Worm (Caenorhabditis elegans) whole organism, L1 larva: ENCODE results near the gene F07F6.7.

ENCODE experiments used
- alr-1 ChIP-seq: fragments of 200-800 bp; sonication (Bioruptor generic); optimal IDR thresholded peaks from 2 replicates; lab custom pipeline; 2018; ENCODE audit warnings: borderline replicate concordance, mild to moderate bottlenecking, missing genetic modification characterization, missing compliant biosample characterization
- blmp-1 ChIP-seq: fragments of 150-350 bp; optimal IDR thresholded peaks from 2 replicates; lab custom pipeline; 2014; ENCODE audit warnings: missing biosample characterization, missing genetic modification characterization
- ceh-8 ChIP-seq: fragments of 200-800 bp; sonication (Bioruptor generic); optimal IDR thresholded peaks from 2 replicates; lab custom pipeline; 2018; ENCODE audit warnings: mild to moderate bottlenecking, missing genetic modification characterization, moderate library complexity, missing compliant biosample characterization
- ceh-88 ChIP-seq: fragments of 200-800 bp; sonication (Bioruptor generic); IDR thresholded peaks from 2 replicates; pipeline ENCODE4 v1.3.6; 2022; ENCODE audit warnings: missing genetic modification characterization, missing compliant biosample characterization
- ces-1 ChIP-seq: fragments of 150-350 bp; optimal IDR thresholded peaks from 2 replicates; lab custom pipeline; 2014; ENCODE audit warnings: missing biosample characterization, missing genetic modification reagents, missing genetic modification characterization
- dpl-1 ChIP-seq, 3 experiments: fragments of 150-350 bp in 2 of 3; sonication (generic microtip) in 1 of 3; optimal IDR thresholded peaks; 2 replicates each; lab custom pipeline; 2014 to 2017; ENCODE audit warnings: missing biosample characterization in 3 of 3, missing genetic modification characterization in 3 of 3, missing genetic modification reagents in 3 of 3
- efl-1 ChIP-seq, 4 experiments: fragments of 150-350 bp; optimal IDR thresholded peaks in 3 of 4; peaks in 1 of 4; 1 replicate in 1 of 4; 2 replicates in 3 of 4; lab custom pipeline; 2014; ENCODE audit warnings: missing biosample characterization in 2 of 4, missing genetic modification characterization in 2 of 4, missing genetic modification reagents in 2 of 4
- efl-3 ChIP-seq: fragments of 200-800 bp; sonication (Bioruptor generic); optimal IDR thresholded peaks from 2 replicates; lab custom pipeline; 2018; ENCODE audit warnings: mild to moderate bottlenecking, missing genetic modification characterization, missing compliant biosample characterization
- egl-13 ChIP-seq: sonication (generic microtip); optimal IDR thresholded peaks from 2 replicates; lab custom pipeline; 2016; ENCODE audit warnings: missing genotype, missing genetic modification reagents, missing genetic modification characterization, missing compliant biosample characterization
- egl-27 ChIP-seq, 2 experiments: fragments of 150-350 bp in 1 of 2; sonication (generic microtip); optimal IDR thresholded peaks; 3 replicates each; lab custom pipeline; 2017 to 2018; ENCODE audit warnings: missing biosample characterization in 2 of 2, missing genetic modification characterization in 2 of 2, missing genetic modification reagents in 2 of 2
- elt-2 ChIP-seq: sonication (generic microtip); optimal IDR thresholded peaks from 2 replicates; lab custom pipeline; 2016; ENCODE audit warnings: missing genetic modification characterization, mild to moderate bottlenecking, inconsistent platforms, missing compliant biosample characterization, missing genetic modification reagents
- fkh-10 ChIP-seq: sonication (generic microtip); optimal IDR thresholded peaks from 2 replicates; lab custom pipeline; 2017; ENCODE audit warnings: missing biosample characterization, missing genetic modification reagents, missing genetic modification characterization
- fkh-4 ChIP-seq: sonication (generic microtip); optimal IDR thresholded peaks from 2 replicates; lab custom pipeline; 2016; ENCODE audit warnings: missing compliant biosample characterization, missing genetic modification characterization, borderline replicate concordance
- fkh-8 ChIP-seq: sonication (generic microtip); optimal IDR thresholded peaks from 2 replicates; lab custom pipeline; 2016; ENCODE audit warnings: mild to moderate bottlenecking, missing genetic modification characterization, missing compliant biosample characterization
- fos-1 ChIP-seq: fragments of 150-350 bp; optimal IDR thresholded peaks from 2 replicates; lab custom pipeline; 2014; ENCODE audit warnings: missing biosample characterization, missing genetic modification characterization
- hlh-17 ChIP-seq: fragments of 200-800 bp; sonication (Bioruptor generic); optimal IDR thresholded peaks from 2 replicates; lab custom pipeline; 2018; ENCODE audit warnings: missing genetic modification characterization, mild to moderate bottlenecking, missing compliant biosample characterization, moderate library complexity, borderline replicate concordance
- hlh-4 ChIP-seq: sonication (generic microtip); optimal IDR thresholded peaks from 2 replicates; lab custom pipeline; 2016; ENCODE audit warnings: mild to moderate bottlenecking, missing genetic modification characterization, missing compliant biosample characterization
- isw-1 ChIP-seq: fragments of 200-800 bp; sonication (Bioruptor generic); IDR thresholded peaks from 2 replicates; pipeline ENCODE4 v1.3.6; 2022; ENCODE audit warnings: missing genetic modification characterization, missing compliant biosample characterization
- lin-35 ChIP-seq, 2 experiments: fragments of 150-350 bp; optimal IDR thresholded peaks; 2 replicates each; lab custom pipeline; 2014; ENCODE audit warnings: missing biosample characterization in 2 of 2, missing genetic modification characterization in 2 of 2, missing genetic modification reagents in 2 of 2
- lsy-2 ChIP-seq, 2 experiments: fragments of 150-350 bp; optimal IDR thresholded peaks; 2 replicates each; lab custom pipeline; 2014; ENCODE audit warnings: missing biosample characterization in 2 of 2, missing genetic modification characterization in 2 of 2
- mab-9 ChIP-seq: fragments of 200-800 bp; sonication (Bioruptor generic); IDR thresholded peaks from 2 replicates; pipeline ENCODE4 v1.3.6; 2022; ENCODE audit warnings: missing genetic modification reagents, missing genetic modification characterization, missing compliant biosample characterization
- mep-1 ChIP-seq: fragments of 150-350 bp; optimal IDR thresholded peaks from 2 replicates; lab custom pipeline; 2014; ENCODE audit warnings: missing biosample characterization, missing genetic modification characterization
- nhr-11 ChIP-seq: fragments of 150-350 bp; optimal IDR thresholded peaks from 2 replicates; lab custom pipeline; 2014; ENCODE audit warnings: missing biosample characterization, missing genetic modification characterization
- nhr-12 ChIP-seq: sonication (generic microtip); optimal IDR thresholded peaks from 2 replicates; lab custom pipeline; 2017; ENCODE audit warnings: missing biosample characterization, missing genetic modification characterization
- nhr-20 ChIP-seq: sonication (generic microtip); optimal IDR thresholded peaks from 2 replicates; lab custom pipeline; 2016; ENCODE audit warnings: mild to moderate bottlenecking, missing genetic modification characterization, missing compliant biosample characterization
- nhr-237 ChIP-seq: fragments of 150-350 bp; optimal IDR thresholded peaks from 2 replicates; lab custom pipeline; 2014; ENCODE audit warnings: missing biosample characterization, missing genetic modification characterization
- nhr-28 ChIP-seq: fragments of 150-350 bp; optimal IDR thresholded peaks from 2 replicates; lab custom pipeline; 2014; ENCODE audit warnings: missing biosample characterization, missing genetic modification characterization
- nhr-47 ChIP-seq: sonication (generic microtip); optimal IDR thresholded peaks from 2 replicates; lab custom pipeline; 2016; ENCODE audit warnings: mild to moderate bottlenecking, missing genetic modification characterization, moderate library complexity, missing compliant biosample characterization
- nhr-71 ChIP-seq: sonication (generic microtip); optimal IDR thresholded peaks from 2 replicates; lab custom pipeline; 2016; ENCODE audit warnings: mild to moderate bottlenecking, missing genetic modification characterization, moderate library complexity, missing compliant biosample characterization
- nhr-77 ChIP-seq: fragments of 150-350 bp; optimal IDR thresholded peaks from 2 replicates; lab custom pipeline; 2014; ENCODE audit warnings: missing biosample characterization, missing genetic modification characterization
- pag-3 ChIP-seq: sonication (generic microtip); optimal IDR thresholded peaks from 2 replicates; lab custom pipeline; 2017; ENCODE audit warnings: missing genetic modification characterization, mild to moderate bottlenecking, missing compliant biosample characterization, antibody characterized with exemption, borderline replicate concordance; ENCODE audit not compliant: insufficient read depth
- pqm-1 ChIP-seq: sonication (generic microtip); optimal IDR thresholded peaks from 3 replicates; lab custom pipeline; 2017; ENCODE audit warnings: missing biosample characterization, missing genetic modification characterization
- rnt-1 ChIP-seq: sonication (generic microtip); optimal IDR thresholded peaks from 2 replicates; lab custom pipeline; 2016; ENCODE audit warnings: mild to moderate bottlenecking, missing genetic modification characterization, moderate library complexity, missing compliant biosample characterization
- skn-1 ChIP-seq: fragments of 150-350 bp; optimal IDR thresholded peaks from 2 replicates; lab custom pipeline; 2014; ENCODE audit warnings: missing biosample characterization, missing genetic modification characterization
- sox-4 ChIP-seq: sonication (generic microtip); optimal IDR thresholded peaks from 2 replicates; lab custom pipeline; 2016; ENCODE audit warnings: missing genetic modification characterization, missing compliant biosample characterization
- sptf-1 ChIP-seq: fragments of 150-350 bp; optimal IDR thresholded peaks from 2 replicates; lab custom pipeline; 2014; ENCODE audit warnings: missing biosample characterization, missing genetic modification characterization
- sup-37 ChIP-seq: fragments of 200-800 bp; sonication (Bioruptor generic); optimal IDR thresholded peaks from 2 replicates; lab custom pipeline; 2018; ENCODE audit warnings: mild to moderate bottlenecking, missing genetic modification characterization, missing compliant biosample characterization
- tlp-1 ChIP-seq: fragments of 150-350 bp; optimal IDR thresholded peaks from 2 replicates; lab custom pipeline; 2014; ENCODE audit warnings: missing biosample characterization, missing genetic modification characterization
- unc-130 ChIP-seq: fragments of 150-350 bp; optimal IDR thresholded peaks from 2 replicates; lab custom pipeline; 2017; ENCODE audit warnings: missing biosample characterization, missing genetic modification characterization, inconsistent platforms
- unc-86 ChIP-seq: sonication (generic microtip); optimal IDR thresholded peaks from 2 replicates; lab custom pipeline; 2016; ENCODE audit warnings: missing genetic modification characterization, missing compliant biosample characterization
- unc-98 ChIP-seq: fragments of 200-800 bp; sonication (Bioruptor generic); IDR thresholded peaks from 2 replicates; pipeline ENCODE4 v1.3.6; 2022; ENCODE audit warnings: missing genetic modification characterization, missing compliant biosample characterization
- xbp-1 ChIP-seq: sonication (generic microtip); optimal IDR thresholded peaks from 2 replicates; lab custom pipeline; 2016; ENCODE audit warnings: missing genetic modification characterization, missing compliant biosample characterization
- zag-1 ChIP-seq: fragments of 150-350 bp; optimal IDR thresholded peaks from 2 replicates; lab custom pipeline; 2014; ENCODE audit warnings: missing biosample characterization, missing genetic modification characterization

F07F6.7 gene

ce11 chrII:5377467-5378238, 46.0 kb downstream of the F07F6.7 start, which contains the start of gene prdx-2:
TSS of gene prdx-2 (plus strand) at chrII:5378195.
- TF ChIP-seq xbp-1 (no peak), sup-37 (GFP tag; lab: Kevin White, UChicago) (no peak), zag-1 (no peak), elt-2 (no peak), sox-4 (tag; lab: Kevin White, UChicago) (no peak), pag-3 (no peak), lsy-2 (tag; optimal IDR thresholded peaks at IDR 0.05; lab: Kevin White, UChicago) (peak in 1 of 2 experiments; percentile 47), nhr-71 (tag; lab: Kevin White, UChicago) (no peak), ceh-88 (GFP tag; lab: Robert Waterston, UW) (no peak), fkh-10 (GFP tag; lab: Kevin White, UChicago) (no peak), unc-130 (tag; lab: Kevin White, UChicago) (no peak), egl-27 (tag; optimal IDR thresholded peaks at IDR 0.05; lab: Kevin White, UChicago) (no peak), unc-98 (GFP tag; lab: Robert Waterston, UW) (no peak), efl-1 (optimal IDR thresholded peaks at IDR 0.05; lab: Kevin White, UChicago) (no peak), efl-1 (GFP tag; optimal IDR thresholded peaks at IDR 0.05 in 1 of 2; lab: Kevin White, UChicago) (peak in 1 of 2 experiments; percentile 40), efl-3 (GFP tag; lab: Kevin White, UChicago) (no peak), blmp-1 (tag; lab: Kevin White, UChicago) (peak; percentile 88), rnt-1 (tag; lab: Kevin White, UChicago) (no peak), hlh-17 (GFP tag; lab: Kevin White, UChicago) (no peak), skn-1 (tag; lab: Kevin White, UChicago) (no peak), fkh-8 (tag; lab: Kevin White, UChicago) (peak; percentile 18), nhr-20 (tag; lab: Kevin White, UChicago) (no peak), lin-35 (GFP tag; optimal IDR thresholded peaks at IDR 0.05; lab: Kevin White, UChicago) (no peak)

DNA sequence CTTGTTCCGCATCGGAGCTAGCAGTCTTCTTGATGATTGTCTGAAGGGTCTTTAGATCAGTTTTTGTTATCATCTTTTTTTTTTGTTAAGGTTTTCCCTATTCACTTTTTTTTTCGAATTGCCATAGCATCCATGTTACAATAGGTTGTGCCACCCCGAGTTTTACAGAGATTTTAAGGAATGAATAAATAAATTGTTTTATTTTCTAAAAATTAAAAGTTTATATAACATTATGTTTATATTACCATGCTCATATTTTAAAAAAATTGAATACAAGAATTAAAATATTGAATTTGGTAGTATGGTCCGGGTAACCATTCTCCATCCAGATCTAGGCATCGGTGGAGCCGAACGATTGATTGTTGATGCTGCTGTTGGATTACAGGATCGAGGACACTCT, 48.7 kb downstream of the F07F6.7 start, which contains the start of gene algn-2:
Gene algn-2 (plus strand): TSS at position 301 of the 400 bp plus-strand sequence.
- no peak for TF ChIP-seq nhr-71 (tag; lab: Kevin White, UChicago)
- no peak for TF ChIP-seq hlh-4
- TF ChIP-seq mab-9 (GFP tag; lab: Robert Waterston, UW), result no peak
- TF ChIP-seq elt-2, result peak; percentile 14

ce11 chrII:5373275-5374047, 50.2 kb downstream of the F07F6.7 start, which contains the start of the genes agt-2 and F09E5.3:
TSS of gene agt-2 (minus strand) at chrII:5373827.
TSS of gene F09E5.3 (plus strand) at chrII:5373997.
- TF ChIP-seq blmp-1 (tag; lab: Kevin White, UChicago) (peak; percentile 81), alr-1 (tag; lab: Kevin White, UChicago) (no peak), elt-2 (peak; percentile 82), ceh-8 (GFP tag; lab: Kevin White, UChicago) (peak; percentile 85), pag-3 (no peak), tlp-1 (no peak), ces-1 (GFP tag; lab: Kevin White, UChicago) (no peak), dpl-1 (GFP tag; optimal IDR thresholded peaks at IDR 0.05; lab: Kevin White, UChicago) (peak; percentile 88 to 91 (median 90)), egl-13 (tag; lab: Kevin White, UChicago) (peak; percentile 84), mab-9 (GFP tag; lab: Robert Waterston, UW) (peak; percentile 88), efl-3 (GFP tag; lab: Kevin White, UChicago) (peak; percentile 21), nhr-28 (tag; lab: Kevin White, UChicago) (no peak), nhr-12 (tag; lab: Kevin White, UChicago) (no peak), mep-1 (tag; lab: Kevin White, UChicago) (peak; percentile 98), lsy-2 (tag; optimal IDR thresholded peaks at IDR 0.05; lab: Kevin White, UChicago) (peak; percentile 95 to 97), isw-1 (GFP tag; lab: Robert Waterston, UW) (peak; percentile 86), unc-130 (tag; lab: Kevin White, UChicago) (peak; percentile 95), rnt-1 (tag; lab: Kevin White, UChicago) (peak; percentile 96), nhr-71 (tag; lab: Kevin White, UChicago) (peak; percentile 97), pqm-1 (tag; lab: Kevin White, UChicago) (no peak), nhr-11 (tag; lab: Kevin White, UChicago) (peak; percentile 81), fkh-4 (tag; lab: Kevin White, UChicago) (peak; percentile 13), sptf-1 (tag; lab: Kevin White, UChicago) (no peak), nhr-77 (peak; percentile 86), unc-86 (tag; lab: Kevin White, UChicago) (peak; percentile 93), fos-1 (peak; percentile 89), nhr-237 (tag; lab: Kevin White, UChicago) (peak; percentile 75), nhr-47 (tag; lab: Kevin White, UChicago) (peak; percentile 96)
